Worm (Caenorhabditis elegans) whole organism, L4/young adult: Measurements from ENCODE around the gene T14F9.2.

ENCODE experiments used
- W03F9.2 ChIP-seq: fragments of 150-350 bp; optimal IDR thresholded peaks from 2 replicates; lab custom pipeline; 2014; ENCODE audit warnings: missing biosample characterization, missing genetic modification characterization
- him-1 ChIP-seq: sonication (generic microtip); optimal IDR thresholded peaks from 2 replicates; lab custom pipeline; 2016; ENCODE audit warnings: missing genotype, missing genetic modification reagents, missing genetic modification characterization, missing compliant biosample characterization

- TF ChIP-seq W03F9.2 (tag; lab: Kevin White, UChicago) (no peak), him-1 (no peak)
Measured at ce11 chrX:2214454-2214853, 19.7 kb upstream of the T14F9.2 start.
